Fruit fly (Drosophila melanogaster) S2 (cell line): ENCODE measurements around the gene rk.

Experiments
- CG8478 ChIP-seq: fragments of >200 bp; optimal IDR thresholded peaks from 2 replicates; lab custom pipeline; 2018
- CTCF ChIP-seq, 2 experiments: fragments of >200 bp; optimal IDR thresholded peaks; 2 replicates each; lab custom pipeline; 2018

DNA sequence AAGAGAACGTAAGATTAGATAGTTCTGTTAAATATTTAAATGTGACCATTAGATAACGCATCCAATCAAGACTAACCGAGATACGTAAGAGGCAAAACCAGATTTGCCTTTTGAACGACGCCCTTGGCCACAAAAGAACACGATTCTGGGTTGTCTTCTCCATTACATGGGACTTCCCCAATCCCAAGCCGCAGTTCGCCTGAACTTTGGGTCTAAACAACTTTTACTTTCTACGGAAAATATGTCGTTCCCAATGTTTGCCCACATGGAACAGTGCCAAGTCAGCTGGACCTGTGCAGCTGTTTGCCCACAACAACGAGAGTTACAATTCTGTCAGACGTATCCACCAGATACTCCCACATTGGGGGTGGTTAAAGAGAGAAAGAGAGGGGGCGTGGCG, 51.3 kb downstream of the rk start:
- no peak for TF ChIP-seq CG8478 (lab: Kevin White, UChicago)
- TF ChIP-seq CTCF (optimal IDR thresholded peaks at IDR 0.05; lab: Kevin White, UChicago) = no peak
